Fruit fly (Drosophila melanogaster): ENCODE results near the gene CG10184.
A peak's percentile ranks its signal among the peaks of the same experiment; 100 is the strongest.

DNA sequence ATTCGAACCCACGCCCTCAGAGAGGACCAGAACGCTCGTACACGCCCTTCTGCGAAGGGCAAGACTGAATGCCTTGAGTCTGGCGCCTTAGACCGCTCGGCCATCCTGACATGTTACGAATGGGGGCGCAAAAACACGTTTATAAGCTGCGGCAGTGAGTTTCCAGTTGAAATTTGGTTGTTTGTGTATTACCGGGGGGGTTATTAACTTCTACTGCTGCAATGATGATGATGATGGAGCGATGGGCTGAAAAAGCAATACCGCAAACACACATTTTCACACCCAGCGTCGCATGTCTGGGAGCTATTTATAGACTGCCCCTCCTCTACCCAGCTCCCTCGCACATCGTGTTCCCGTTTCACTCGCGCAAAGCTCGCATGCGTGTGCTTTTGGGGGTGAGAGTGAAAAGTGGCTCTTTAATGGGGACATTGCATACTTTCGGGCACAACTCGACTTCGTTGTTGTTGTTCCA is 3.9 kb downstream of the CG10184 start:
- TF ChIP-seq CG2678 (tag; optimal IDR thresholded peaks at IDR 0.05) (no peak), CG7271 (tag; optimal IDR thresholded peaks at IDR 0.05) (no peak), CG12219 (GFP tag; optimal IDR thresholded peaks at IDR 0.05) (no peak), sna (GFP tag; IDR thresholded peaks at IDR 0.05; ENCODE audit: partially characterized antibody) (peak; percentile 76), knrl (GFP tag; IDR thresholded peaks at IDR 0.05; ENCODE audit: partially characterized antibody) (peak; percentile 54; the same call in 2 of the 3 replicates), toy (GFP tag; IDR thresholded peaks at IDR 0.05) (no peak), Dref (GFP tag; IDR thresholded peaks at IDR 0.05) (no peak), dimm (GFP tag; IDR thresholded peaks at IDR 0.05) (no peak), dpn (GFP tag; optimal IDR thresholded peaks at IDR 0.05) (no peak), CG17328 (GFP tag; IDR thresholded peaks at IDR 0.05) (no peak)
